Worm (Caenorhabditis elegans) whole organism, young adult: Measurements from ENCODE around the gene ZK377.15.

Experiments used
- B0019.2 ChIP-seq: fragments of 200-800 bp; sonication (Bioruptor generic); conservative IDR thresholded peaks from 2 replicates; pipeline ENCODE4 v1.3.6; 2022; ENCODE audit warnings: missing genetic modification reagents, missing genetic modification characterization, missing compliant biosample characterization
- B0336.3 ChIP-seq: fragments of 200-800 bp; sonication (Bioruptor generic); IDR thresholded peaks from 2 replicates; pipeline ENCODE4 v1.3.6; 2022; ENCODE audit warnings: missing genetic modification characterization, missing compliant biosample characterization
- F23B12.7 ChIP-seq: sonication (generic microtip); optimal IDR thresholded peaks from 2 replicates; lab custom pipeline; 2017; ENCODE audit warnings: missing genetic modification characterization, mild to moderate bottlenecking, missing compliant biosample characterization, antibody characterized with exemption, moderate library complexity; ENCODE audit not compliant: insufficient read depth
- F33H1.4 ChIP-seq: fragments of 200-800 bp; sonication (Bioruptor generic); IDR thresholded peaks from 2 replicates; pipeline ENCODE4 v1.3.6; 2022; ENCODE audit warnings: missing genetic modification reagents, missing genetic modification characterization, missing compliant biosample characterization
- F39B2.1 ChIP-seq: fragments of 200-800 bp; sonication (Bioruptor generic); IDR thresholded peaks from 2 replicates; pipeline ENCODE4 v1.3.6; 2022; ENCODE audit warnings: missing genetic modification reagents, missing genetic modification characterization, missing compliant biosample characterization
- F52B5.7 ChIP-seq: sonication (generic microtip); optimal IDR thresholded peaks from 2 replicates; lab custom pipeline; 2016; ENCODE audit warnings: mild to moderate bottlenecking, missing genetic modification characterization, missing compliant biosample characterization
- F55B11.4 ChIP-seq: sonication (generic microtip); optimal IDR thresholded peaks from 2 replicates; lab custom pipeline; 2016; ENCODE audit warnings: missing compliant biosample characterization, missing genetic modification characterization, borderline replicate concordance; ENCODE audit not compliant: insufficient read depth
- F57A8.1 ChIP-seq: fragments of 200-800 bp; sonication (Bioruptor generic); optimal IDR thresholded peaks from 2 replicates; lab custom pipeline; 2018; ENCODE audit warnings: mild to moderate bottlenecking, missing genetic modification characterization, moderate library complexity, missing compliant biosample characterization
- K11D2.4 ChIP-seq: fragments of 200-800 bp; sonication (Bioruptor generic); IDR thresholded peaks from 2 replicates; pipeline ENCODE4 v1.3.6; 2022; ENCODE audit warnings: missing genetic modification reagents, missing genetic modification characterization, missing compliant biosample characterization
- K12H6.12 ChIP-seq: fragments of 200-800 bp; sonication (Bioruptor generic); optimal IDR thresholded peaks from 2 replicates; lab custom pipeline; 2018; ENCODE audit warnings: mild to moderate bottlenecking, missing genetic modification characterization, missing compliant biosample characterization
- Y67H2A.10 ChIP-seq: fragments of 200-800 bp; sonication (Bioruptor generic); conservative IDR thresholded peaks from 2 replicates; pipeline ENCODE4 v1.3.6; 2022; ENCODE audit warnings: missing genetic modification reagents, missing genetic modification characterization, missing compliant biosample characterization
- cebp-1 ChIP-seq, 2 experiments: fragments of 200-800 bp in 1 of 2; sonication (Bioruptor generic) in 1 of 2; sonication (generic microtip) in 1 of 2; IDR thresholded peaks in 1 of 2; optimal IDR thresholded peaks in 1 of 2; 2 replicates each; pipeline versions ENCODE4 v1.3.6 to Lab custom; 2017 to 2022; ENCODE audit warnings: missing compliant biosample characterization in 2 of 2, missing genetic modification characterization in 2 of 2, mild to moderate bottlenecking in 1 of 2, missing genetic modification reagents in 1 of 2, moderate library complexity in 1 of 2
- cebp-2 ChIP-seq: fragments of 200-800 bp; sonication (Bioruptor generic); IDR thresholded peaks from 2 replicates; pipeline ENCODE4 v1.3.6; 2022; ENCODE audit warnings: missing genetic modification characterization, missing compliant biosample characterization
- ceh-27 ChIP-seq: fragments of 200-800 bp; sonication (Bioruptor generic); optimal IDR thresholded peaks from 2 replicates; lab custom pipeline; 2018; ENCODE audit warnings: mild to moderate bottlenecking, missing genetic modification characterization, moderate library complexity, missing compliant biosample characterization
- ceh-79 ChIP-seq: sonication (generic microtip); optimal IDR thresholded peaks from 2 replicates; lab custom pipeline; 2017; ENCODE audit warnings: mild to moderate bottlenecking, missing genetic modification characterization, missing compliant biosample characterization
- dpl-1 ChIP-seq: fragments of 150-350 bp; optimal IDR thresholded peaks from 2 replicates; lab custom pipeline; 2014; ENCODE audit warnings: missing biosample characterization, missing genetic modification reagents, missing genetic modification characterization
- hlh-12 ChIP-seq: sonication (generic microtip); optimal IDR thresholded peaks from 2 replicates; lab custom pipeline; 2016; ENCODE audit warnings: missing genetic modification characterization, missing compliant biosample characterization
- hlh-26 ChIP-seq: fragments of 200-800 bp; sonication (Bioruptor generic); conservative IDR thresholded peaks from 2 replicates; pipeline ENCODE4 v1.3.6; 2022; ENCODE audit warnings: missing genetic modification reagents, missing genetic modification characterization, missing compliant biosample characterization
- hmg-1.2 ChIP-seq: fragments of 200-800 bp; sonication (Bioruptor generic); IDR thresholded peaks from 2 replicates; pipeline ENCODE4 v1.3.6; 2022; ENCODE audit warnings: missing genetic modification reagents, missing genetic modification characterization, missing compliant biosample characterization
- lin-40 ChIP-seq: sonication (generic microtip); optimal IDR thresholded peaks from 2 replicates; lab custom pipeline; 2016; ENCODE audit warnings: missing genetic modification characterization, mild to moderate bottlenecking, missing compliant biosample characterization, missing genotype, missing genetic modification reagents
- lsl-1 ChIP-seq: fragments of 200-800 bp; sonication (Bioruptor generic); optimal IDR thresholded peaks from 2 replicates; lab custom pipeline; 2018; ENCODE audit warnings: mild to moderate bottlenecking, missing genetic modification characterization, moderate library complexity, missing compliant biosample characterization
- madf-6 ChIP-seq: fragments of 200-800 bp; sonication (Bioruptor generic); IDR thresholded peaks from 2 replicates; pipeline ENCODE4 v1.3.6; 2022; ENCODE audit warnings: missing genetic modification reagents, missing genetic modification characterization, missing compliant biosample characterization
- madf-8 ChIP-seq: fragments of 200-800 bp; sonication (Bioruptor generic); conservative IDR thresholded peaks from 2 replicates; pipeline ENCODE4 v1.3.6; 2022; ENCODE audit warnings: missing genetic modification reagents, missing genetic modification characterization, missing compliant biosample characterization
- mel-28 ChIP-seq: sonication (generic microtip); optimal IDR thresholded peaks from 2 replicates; lab custom pipeline; 2016; ENCODE audit warnings: borderline replicate concordance, mild to moderate bottlenecking, missing genetic modification characterization, missing compliant biosample characterization
- mes-4 ChIP-seq: sonication (generic microtip); optimal IDR thresholded peaks from 2 replicates; lab custom pipeline; 2016; ENCODE audit warnings: missing genotype, missing genetic modification characterization, missing compliant biosample characterization
- nfyb-1 ChIP-seq: fragments of 200-800 bp; sonication (Bioruptor generic); IDR thresholded peaks from 2 replicates; pipeline ENCODE4 v1.3.6; 2022; ENCODE audit warnings: missing genetic modification reagents, missing genetic modification characterization, missing compliant biosample characterization
- nhr-120 ChIP-seq: fragments of 200-800 bp; sonication (Bioruptor generic); IDR thresholded peaks from 2 replicates; pipeline ENCODE4 v1.3.6; 2022; ENCODE audit warnings: missing genetic modification characterization, missing compliant biosample characterization
- nhr-179 ChIP-seq: sonication (generic microtip); optimal IDR thresholded peaks from 2 replicates; lab custom pipeline; 2016; ENCODE audit warnings: mild to moderate bottlenecking, missing genetic modification characterization, missing compliant biosample characterization
- nhr-27 ChIP-seq: fragments of 200-800 bp; sonication (Bioruptor generic); optimal IDR thresholded peaks from 2 replicates; lab custom pipeline; 2018; ENCODE audit warnings: mild to moderate bottlenecking, missing genetic modification characterization, moderate library complexity, missing compliant biosample characterization
- repo-1 ChIP-seq: sonication (generic microtip); optimal IDR thresholded peaks from 2 replicates; lab custom pipeline; 2017; ENCODE audit warnings: mild to moderate bottlenecking, missing genetic modification characterization, missing compliant biosample characterization
- snpc-1.1 ChIP-seq: sonication (generic microtip); optimal IDR thresholded peaks from 2 replicates; lab custom pipeline; 2017; ENCODE audit warnings: missing genetic modification characterization, mild to moderate bottlenecking, missing compliant biosample characterization, antibody characterized with exemption, moderate library complexity, missing genotype, missing genetic modification reagents; ENCODE audit not compliant: insufficient read depth
- zfh-2 ChIP-seq: fragments of 200-800 bp; sonication (Bioruptor generic); conservative IDR thresholded peaks from 2 replicates; pipeline ENCODE4 v1.3.6; 2022; ENCODE audit warnings: missing genetic modification reagents, missing genetic modification characterization, missing compliant biosample characterization
- ztf-28 ChIP-seq: fragments of 200-800 bp; sonication (Bioruptor generic); IDR thresholded peaks from 2 replicates; pipeline ENCODE4 v1.3.6; 2022; ENCODE audit warnings: missing genetic modification reagents, missing genetic modification characterization, missing compliant biosample characterization
- ztf-6 ChIP-seq: fragments of 200-800 bp; sonication (Bioruptor generic); IDR thresholded peaks from 2 replicates; pipeline ENCODE4 v1.3.6; 2022; ENCODE audit warnings: missing genetic modification reagents, missing genetic modification characterization, missing compliant biosample characterization

ZK377.15 gene

ce11 chrX:3444514-3444913 lies 21.2 kb downstream of the ZK377.15 start, which contains the start of gene ZK813.7:
TSS of gene ZK813.7 (plus strand) at chrX:3444814.
- TF ChIP-seq K11D2.4 (GFP tag; lab: Robert Waterston, UW) (no peak), F55B11.4 (tag; lab: Kevin White, UChicago) (no peak), F33H1.4 (GFP tag; lab: Robert Waterston, UW) (no peak), hlh-26 (no peak), mes-4 (tag; lab: Kevin White, UChicago) (no peak), F39B2.1 (GFP tag; lab: Robert Waterston, UW) (no peak), hmg-1.2 (no peak)
- TF ChIP-seq, all 124 proteins: peak for 0

- TF ChIP-seq hlh-12 (tag; lab: Kevin White, UChicago): no peak
- TF ChIP-seq F23B12.7 (tag; lab: Kevin White, UChicago): no peak
- TF ChIP-seq zfh-2 (GFP tag; lab: Robert Waterston, UW): no peak
- no peak for TF ChIP-seq B0019.2 (GFP tag; lab: Robert Waterston, UW)
- no peak for TF ChIP-seq hmg-1.2
- TF ChIP-seq lsl-1 (GFP tag; lab: Kevin White, UChicago): no peak
- TF ChIP-seq nhr-27 (tag; lab: Kevin White, UChicago): no peak
- no peak for TF ChIP-seq madf-6
- no peak for TF ChIP-seq ztf-6
- TF ChIP-seq repo-1 (tag; lab: Kevin White, UChicago): no peak
Measured at ce11 chrX:3443526-3443925, 22.2 kb downstream of the ZK377.15 start, which contains the start of gene ZK813.2. TSS of gene ZK813.2 (plus strand) at chrX:3443826.

- TF ChIP-seq dpl-1 (GFP tag; lab: Kevin White, UChicago): no peak
- no peak for TF ChIP-seq snpc-1.1 (tag; lab: Kevin White, UChicago)
- no peak for TF ChIP-seq nhr-120 (GFP tag; lab: Robert Waterston, UW)
- TF ChIP-seq K12H6.12 (tag; lab: Kevin White, UChicago): no peak
- no peak for TF ChIP-seq F52B5.7
Measured at ce11 chrX:3441539-3441938, 24.1 kb downstream of the ZK377.15 start, which contains the start of gene ZK813.3. TSS of gene ZK813.3 (plus strand) at chrX:3441839.

ce11 chrX:3440308-3440707 lies 25.4 kb downstream of the ZK377.15 start:
- TF ChIP-seq mes-4 (tag; lab: Kevin White, UChicago): no peak
- TF ChIP-seq lin-40 (tag; lab: Kevin White, UChicago): no peak
- TF ChIP-seq ceh-79 (tag; lab: Kevin White, UChicago): no peak
- TF ChIP-seq cebp-2: no peak
- TF ChIP-seq F52B5.7: no peak
- no peak for TF ChIP-seq F57A8.1 (GFP tag; lab: Kevin White, UChicago)
- no peak for TF ChIP-seq B0336.3 (GFP tag; lab: Robert Waterston, UW)
- TF ChIP-seq mel-28 (tag; lab: Kevin White, UChicago): no peak
- TF ChIP-seq B0019.2 (GFP tag; lab: Robert Waterston, UW): no peak
- TF ChIP-seq, all 124 proteins: peak for 0

DNA sequence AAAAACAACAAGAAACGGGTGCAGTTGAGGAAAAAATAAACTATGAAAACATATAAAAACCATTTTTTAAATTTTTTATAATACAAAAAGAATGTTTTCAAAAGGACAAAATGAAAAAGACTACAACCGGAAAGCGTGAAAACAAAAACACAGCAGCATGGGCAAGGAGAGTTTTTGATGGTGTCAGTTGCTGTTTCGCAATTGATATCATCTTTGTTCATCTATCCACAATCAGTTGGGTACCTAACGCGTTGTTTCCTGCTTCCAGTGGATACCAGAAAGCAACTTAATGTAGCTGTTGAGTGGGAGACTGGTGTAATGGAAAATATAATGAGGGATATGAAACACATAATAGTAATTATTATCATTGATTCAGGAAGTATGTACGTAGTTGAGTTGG lies 25.9 kb downstream of the ZK377.15 start:
- TF ChIP-seq K11D2.4 (GFP tag; lab: Robert Waterston, UW) (no peak), madf-8 (GFP tag; lab: Robert Waterston, UW) (no peak), lsl-1 (GFP tag; lab: Kevin White, UChicago) (no peak), snpc-1.1 (tag; lab: Kevin White, UChicago) (no peak), nhr-179 (tag; lab: Kevin White, UChicago) (no peak), nfyb-1 (no peak), ceh-27 (GFP tag; lab: Kevin White, UChicago) (no peak), ztf-28 (no peak), Y67H2A.10 (GFP tag; lab: Robert Waterston, UW) (no peak), cebp-1 (GFP tag; IDR thresholded peaks at IDR 0.05; lab: Robert Waterston, UW) (no peak), cebp-1 (tag; optimal IDR thresholded peaks at IDR 0.05; lab: Kevin White, UChicago) (no peak)
